Worm (Caenorhabditis elegans) whole organism, late embryonic: ENCODE data around the gene pnp-1.
A peak's percentile ranks its signal among the peaks of the same experiment; 100 is the strongest.

Experiments used
- C08G9.2 ChIP-seq: sonication (generic microtip); optimal IDR thresholded peaks from 2 replicates; lab custom pipeline; 2016; ENCODE audit warnings: mild to moderate bottlenecking, missing genetic modification characterization, moderate library complexity, missing compliant biosample characterization
- C38D4.7 ChIP-seq: fragments of 200-800 bp; sonication (Bioruptor generic); optimal IDR thresholded peaks from 2 replicates; lab custom pipeline; 2018; ENCODE audit warnings: mild to moderate bottlenecking, missing genetic modification characterization, moderate library complexity, missing compliant biosample characterization
- K02D7.2 ChIP-seq: sonication (generic microtip); optimal IDR thresholded peaks from 2 replicates; lab custom pipeline; 2017; ENCODE audit warnings: mild to moderate bottlenecking, missing genetic modification characterization, missing compliant biosample characterization
- ama-1 ChIP-seq: fragments of 150-350 bp; optimal IDR thresholded peaks from 2 replicates; lab custom pipeline; 2014
- ceh-18 ChIP-seq: sonication (generic microtip); optimal IDR thresholded peaks from 2 replicates; lab custom pipeline; 2016; ENCODE audit warnings: missing genetic modification characterization, missing compliant biosample characterization
- ceh-19 ChIP-seq: fragments of 200-800 bp; sonication (Bioruptor generic); optimal IDR thresholded peaks from 2 replicates; lab custom pipeline; 2018; ENCODE audit warnings: mild to moderate bottlenecking, missing genetic modification characterization, missing compliant biosample characterization
- ceh-2 ChIP-seq: sonication (generic microtip); optimal IDR thresholded peaks from 2 replicates; lab custom pipeline; 2016; ENCODE audit warnings: missing genotype, missing genetic modification characterization, missing compliant biosample characterization
- ceh-24 ChIP-seq: sonication (generic microtip); optimal IDR thresholded peaks from 2 replicates; lab custom pipeline; 2016; ENCODE audit warnings: mild to moderate bottlenecking, missing genetic modification characterization, missing compliant biosample characterization
- ceh-45 ChIP-seq: fragments of 200-800 bp; sonication (Bioruptor generic); IDR thresholded peaks from 2 replicates; pipeline ENCODE4 v1.3.6; 2022; ENCODE audit warnings: missing genetic modification reagents, missing genetic modification characterization, missing compliant biosample characterization
- ceh-48 ChIP-seq: sonication (generic microtip); optimal IDR thresholded peaks from 2 replicates; lab custom pipeline; 2016; ENCODE audit warnings: missing genetic modification characterization, inconsistent platforms, missing compliant biosample characterization
- ceh-6 ChIP-seq: fragments of 200-800 bp; sonication (Bioruptor generic); optimal IDR thresholded peaks from 2 replicates; lab custom pipeline; 2018; ENCODE audit warnings: mild to moderate bottlenecking, missing genetic modification characterization, missing compliant biosample characterization
- ceh-9 ChIP-seq: sonication (generic microtip); optimal IDR thresholded peaks from 2 replicates; lab custom pipeline; 2016; ENCODE audit warnings: mild to moderate bottlenecking, missing genetic modification characterization, inconsistent platforms, missing compliant biosample characterization
- elt-2 ChIP-seq: sonication (generic microtip); optimal IDR thresholded peaks from 2 replicates; lab custom pipeline; 2016; ENCODE audit warnings: missing genetic modification reagents, missing genetic modification characterization, missing compliant biosample characterization
- elt-4 ChIP-seq: sonication (generic microtip); optimal IDR thresholded peaks from 2 replicates; lab custom pipeline; 2016; ENCODE audit warnings: missing genetic modification characterization, missing compliant biosample characterization
- ets-4 ChIP-seq: sonication (generic microtip); optimal IDR thresholded peaks from 2 replicates; lab custom pipeline; 2016; ENCODE audit warnings: missing genetic modification characterization, missing compliant biosample characterization
- eyg-1 ChIP-seq: sonication (generic microtip); optimal IDR thresholded peaks from 2 replicates; lab custom pipeline; 2016; ENCODE audit warnings: missing genotype, missing genetic modification characterization, missing compliant biosample characterization
- fax-1 ChIP-seq: sonication (generic microtip); optimal IDR thresholded peaks from 2 replicates; lab custom pipeline; 2016; ENCODE audit warnings: missing genotype, missing genetic modification characterization, missing compliant biosample characterization
- fkh-10 ChIP-seq: fragments of 150-350 bp; optimal IDR thresholded peaks from 2 replicates; lab custom pipeline; 2014; ENCODE audit warnings: missing biosample characterization, missing genetic modification reagents, missing genetic modification characterization
- hlh-15 ChIP-seq: sonication (generic microtip); optimal IDR thresholded peaks from 2 replicates; lab custom pipeline; 2016; ENCODE audit warnings: missing genetic modification characterization, missing compliant biosample characterization
- hlh-6 ChIP-seq: sonication (generic microtip); optimal IDR thresholded peaks from 2 replicates; lab custom pipeline; 2016; ENCODE audit warnings: missing genotype, missing genetic modification characterization, missing compliant biosample characterization
- hlh-8 ChIP-seq: sonication (generic microtip); optimal IDR thresholded peaks from 2 replicates; lab custom pipeline; 2016; ENCODE audit warnings: missing genotype, missing genetic modification characterization, missing compliant biosample characterization
- lin-11 ChIP-seq: fragments of 200-800 bp; sonication (Bioruptor generic); optimal IDR thresholded peaks from 2 replicates; lab custom pipeline; 2018; ENCODE audit warnings: mild to moderate bottlenecking, missing genetic modification characterization, missing compliant biosample characterization
- mec-3 ChIP-seq: sonication (generic microtip); optimal IDR thresholded peaks from 2 replicates; lab custom pipeline; 2016; ENCODE audit warnings: borderline replicate concordance, missing genetic modification characterization, missing compliant biosample characterization
- nhr-11 ChIP-seq: fragments of 150-350 bp; optimal IDR thresholded peaks from 2 replicates; lab custom pipeline; 2014; ENCODE audit warnings: missing biosample characterization, missing genetic modification characterization
- nhr-232 ChIP-seq: sonication (generic microtip); optimal IDR thresholded peaks from 2 replicates; lab custom pipeline; 2016; ENCODE audit warnings: missing genetic modification characterization, missing compliant biosample characterization
- npax-4 ChIP-seq: sonication (generic microtip); optimal IDR thresholded peaks from 2 replicates; lab custom pipeline; 2016; ENCODE audit warnings: missing genetic modification characterization, missing compliant biosample characterization
- odd-2 ChIP-seq: sonication (generic microtip); optimal IDR thresholded peaks from 2 replicates; lab custom pipeline; 2017; ENCODE audit warnings: antibody characterized with exemption, mild to moderate bottlenecking, missing genetic modification characterization, missing compliant biosample characterization
- pat-9 ChIP-seq: fragments of 200-800 bp; sonication (Bioruptor generic); optimal IDR thresholded peaks from 2 replicates; lab custom pipeline; 2018; ENCODE audit warnings: mild to moderate bottlenecking, missing genetic modification characterization, moderate library complexity, missing compliant biosample characterization
- pha-2 ChIP-seq: sonication (generic microtip); optimal IDR thresholded peaks from 2 replicates; lab custom pipeline; 2017; ENCODE audit warnings: mild to moderate bottlenecking, missing genetic modification characterization, missing compliant biosample characterization
- pha-4 ChIP-seq: fragments of 150-350 bp; optimal IDR thresholded peaks from 2 replicates; lab custom pipeline; 2018; ENCODE audit warnings: missing biosample characterization, missing genetic modification reagents, missing genetic modification characterization
- pros-1 ChIP-seq: fragments of 150-350 bp; optimal IDR thresholded peaks from 2 replicates; lab custom pipeline; 2014; ENCODE audit warnings: missing biosample characterization, missing genetic modification reagents, missing genetic modification characterization
- sdc-2 ChIP-seq: sonication (generic microtip); optimal IDR thresholded peaks from 2 replicates; lab custom pipeline; 2016; ENCODE audit warnings: missing genotype, missing genetic modification characterization, missing compliant biosample characterization
- syd-9 ChIP-seq: sonication (generic microtip); optimal IDR thresholded peaks from 2 replicates; lab custom pipeline; 2016; ENCODE audit warnings: mild to moderate bottlenecking, missing genetic modification characterization, moderate library complexity, missing compliant biosample characterization
- tbx-2 ChIP-seq: sonication (generic microtip); optimal IDR thresholded peaks from 2 replicates; lab custom pipeline; 2016; ENCODE audit warnings: missing genetic modification characterization, missing compliant biosample characterization
- ttx-3 ChIP-seq: sonication (generic microtip); optimal IDR thresholded peaks from 2 replicates; lab custom pipeline; 2016; ENCODE audit warnings: missing genetic modification reagents, missing genetic modification characterization, missing compliant biosample characterization
- unc-3 ChIP-seq, 2 experiments: fragments of 200-800 bp in 1 of 2; sonication (Bioruptor generic) in 1 of 2; sonication (generic microtip) in 1 of 2; conservative IDR thresholded peaks in 1 of 2; optimal IDR thresholded peaks in 1 of 2; 2 replicates each; pipeline versions ENCODE4 v1.3.6 to Lab custom; 2016 to 2022; ENCODE audit warnings: missing compliant biosample characterization in 2 of 2, missing genetic modification characterization in 2 of 2, missing genetic modification reagents in 1 of 2
- unc-55 ChIP-seq: sonication (generic microtip); optimal IDR thresholded peaks from 2 replicates; lab custom pipeline; 2017; ENCODE audit warnings: missing biosample characterization, missing genetic modification reagents, missing genetic modification characterization
- ztf-16 ChIP-seq: sonication (generic microtip); optimal IDR thresholded peaks from 2 replicates; lab custom pipeline; 2017; ENCODE audit warnings: missing genetic modification characterization, missing compliant biosample characterization

The pnp-1 gene

DNA sequence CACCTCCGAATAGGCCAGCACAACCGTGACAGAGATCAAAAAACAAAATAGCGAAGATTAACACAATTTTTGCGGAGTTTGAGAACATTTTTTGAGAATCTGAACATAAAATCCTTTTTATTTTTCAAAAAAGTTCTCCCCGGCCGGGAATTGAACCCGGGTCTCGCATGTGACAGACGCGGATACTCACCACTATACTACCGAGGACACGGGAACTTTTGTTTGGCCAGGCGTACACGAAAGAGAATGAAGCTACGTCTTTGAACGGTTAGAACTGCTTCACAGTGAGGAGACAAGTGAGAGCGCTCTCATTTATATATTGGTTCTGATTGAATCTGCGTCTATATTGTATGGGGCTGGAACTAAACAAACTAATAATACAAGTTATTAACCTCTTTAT, 24.4 kb upstream of the pnp-1 start, which contains the start of gene grl-26 (continued):
- TF ChIP-seq unc-3 (GFP tag; conservative IDR thresholded peaks at IDR 0.05; lab: Robert Waterston, UW): no peak
- TF ChIP-seq unc-3 (tag; optimal IDR thresholded peaks at IDR 0.05; lab: Kevin White, UChicago): no peak
- TF ChIP-seq ets-4 (tag; lab: Kevin White, UChicago): no peak
- TF ChIP-seq elt-2: peak; percentile 53
- TF ChIP-seq nhr-232: peak; percentile 33
- TF ChIP-seq ceh-48: peak; percentile 45
- TF ChIP-seq tbx-2 (tag; lab: Kevin White, UChicago): peak; percentile 52
- TF ChIP-seq ama-1 (lab: Kevin White, UChicago): no peak
- TF ChIP-seq ceh-9 (tag; lab: Kevin White, UChicago): no peak
- TF ChIP-seq sdc-2: no peak
- TF ChIP-seq ceh-18 (tag; lab: Kevin White, UChicago): peak; percentile 53
- TF ChIP-seq mec-3 (tag; lab: Kevin White, UChicago): no peak
- peak; percentile 3 for TF ChIP-seq ttx-3 (tag; lab: Kevin White, UChicago)
- TF ChIP-seq fkh-10 (GFP tag; lab: Kevin White, UChicago): peak; percentile 37
- no peak for TF ChIP-seq hlh-8 (tag; lab: Kevin White, UChicago)
- TF ChIP-seq pha-2 (tag; lab: Kevin White, UChicago): no peak
- no peak for TF ChIP-seq eyg-1 (tag; lab: Kevin White, UChicago)

DNA sequence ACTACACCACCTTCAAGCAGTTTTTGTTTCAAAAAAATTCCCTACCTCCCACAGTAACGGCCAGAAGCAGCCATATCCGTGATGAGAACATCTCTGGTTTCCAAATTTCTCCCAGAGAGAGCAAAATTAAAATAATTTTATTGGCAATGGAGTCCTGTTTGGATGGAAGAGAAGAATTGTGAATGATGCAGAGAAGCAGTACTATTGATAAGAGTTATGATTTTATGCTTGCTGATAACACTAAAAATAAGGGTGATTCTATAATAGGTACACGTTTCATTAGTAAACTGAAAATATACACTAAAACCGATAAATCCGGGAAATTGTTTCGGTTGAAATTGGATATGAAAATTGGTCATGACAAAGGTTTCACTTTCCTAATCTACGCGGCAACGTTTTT, 22.3 kb upstream of the pnp-1 start, which contains the start of gene dsc-4:
dsc-4 (minus strand) TSS at position 165 of the 400 bp plus-strand sequence.
- TF ChIP-seq ceh-48: no peak
- TF ChIP-seq elt-2: peak; percentile 52
- TF ChIP-seq, all 69 proteins: peak for 1

DNA sequence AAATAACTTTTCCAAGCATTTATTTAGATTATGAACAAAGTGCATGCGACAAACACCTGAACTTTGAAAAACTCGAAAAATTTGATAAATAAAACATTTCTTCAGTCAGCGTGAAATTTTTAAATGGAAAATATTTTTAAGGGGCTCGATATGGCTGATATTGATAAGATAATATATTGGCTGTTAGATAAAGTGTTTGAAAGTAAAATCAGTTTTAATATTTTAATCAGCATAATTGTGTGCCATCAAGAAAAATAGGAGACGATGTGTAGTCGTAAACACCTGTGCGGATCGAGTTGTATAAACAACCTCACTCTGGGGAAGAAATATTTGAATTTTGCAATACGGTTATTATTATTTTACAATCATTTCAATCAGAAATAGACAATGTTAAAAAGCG, 21.6 kb upstream of the pnp-1 start:
- TF ChIP-seq ceh-6 (no peak), elt-4 (tag; lab: Kevin White, UChicago) (no peak), ceh-2 (tag; lab: Kevin White, UChicago) (no peak), fax-1 (tag; lab: Kevin White, UChicago) (no peak), pha-4 (tag; lab: Kevin White, UChicago) (no peak), C08G9.2 (tag; lab: Kevin White, UChicago) (no peak), ztf-16 (no peak), pha-2 (tag; lab: Kevin White, UChicago) (no peak), ceh-45 (no peak), syd-9 (no peak), ceh-19 (GFP tag; lab: Kevin White, UChicago) (no peak), C38D4.7 (no peak), lin-11 (tag; lab: Kevin White, UChicago) (no peak), odd-2 (tag; lab: Kevin White, UChicago) (no peak), ceh-24 (tag; lab: Kevin White, UChicago) (no peak)
- TF ChIP-seq, all 69 proteins: peak for 0

DNA sequence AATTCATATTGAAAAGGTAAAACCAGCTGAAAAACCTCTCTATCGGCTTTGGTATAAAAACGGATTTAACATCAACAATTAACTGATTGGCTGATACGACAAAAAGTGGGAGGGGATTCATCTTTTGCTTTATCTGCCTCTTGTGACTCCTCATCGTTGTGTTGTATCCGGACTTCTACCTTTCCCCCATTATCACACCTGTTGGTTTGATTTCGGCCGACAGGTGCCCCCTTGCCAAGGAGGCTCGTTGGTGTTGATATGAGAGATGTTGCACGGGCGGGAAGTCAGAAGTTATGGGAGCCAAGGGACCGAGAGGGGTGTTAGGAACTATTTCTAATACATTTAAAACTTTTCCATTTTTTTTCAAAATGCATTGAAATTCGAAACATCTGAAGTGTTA, 16.4 kb upstream of the pnp-1 start:
- TF ChIP-seq unc-55 (peak; percentile 57), ztf-16 (no peak)

DNA sequence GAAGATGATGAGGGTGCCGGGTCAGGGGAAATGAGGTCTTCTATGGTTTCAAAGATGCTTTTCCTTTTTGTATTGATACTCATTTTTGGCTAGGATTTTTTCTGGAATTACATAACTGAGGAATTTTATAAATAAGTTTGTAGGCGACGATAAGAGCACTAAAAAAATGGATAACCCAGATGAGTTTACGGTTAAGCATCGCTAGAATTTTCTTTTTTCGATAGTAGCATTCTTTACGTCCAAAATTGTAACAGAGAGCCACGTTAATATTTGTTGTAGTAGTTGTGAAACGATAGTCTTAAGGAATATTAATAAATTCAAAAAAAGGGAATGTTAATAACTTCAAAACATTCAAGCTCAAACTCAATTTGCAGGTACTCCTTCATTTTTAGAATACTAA, 15.5 kb upstream of the pnp-1 start, which contains the start of gene snai-1:
snai-1 (minus strand) TSS at position 101 of the 400 bp plus-strand sequence.
- TF ChIP-seq ceh-19 (GFP tag; lab: Kevin White, UChicago) (no peak), K02D7.2 (tag; lab: Kevin White, UChicago) (no peak), tbx-2 (tag; lab: Kevin White, UChicago) (no peak), hlh-8 (tag; lab: Kevin White, UChicago) (no peak), pat-9 (tag; lab: Kevin White, UChicago) (no peak), npax-4 (tag; lab: Kevin White, UChicago) (no peak), hlh-6 (tag; lab: Kevin White, UChicago) (no peak), sdc-2 (no peak), nhr-11 (no peak), hlh-15 (tag; lab: Kevin White, UChicago) (no peak), pros-1 (no peak), lin-11 (tag; lab: Kevin White, UChicago) (no peak)
- TF ChIP-seq, all 69 proteins: peak for 0
